Worm (Caenorhabditis elegans) whole organism, L4 larva: ENCODE results near the gene F40F9.10.

Experiments used
- F10B5.3 ChIP-seq: sonication (generic microtip); optimal IDR thresholded peaks from 2 replicates; lab custom pipeline; 2016; ENCODE audit warnings: mild to moderate bottlenecking, missing genetic modification characterization, missing compliant biosample characterization
- F37D6.2 ChIP-seq: sonication (generic microtip); optimal IDR thresholded peaks from 2 replicates; lab custom pipeline; 2016; ENCODE audit warnings: mild to moderate bottlenecking, missing genetic modification characterization, missing compliant biosample characterization
- F49E8.2 ChIP-seq: sonication (generic microtip); optimal IDR thresholded peaks from 2 replicates; lab custom pipeline; 2016; ENCODE audit warnings: missing compliant biosample characterization, mild to moderate bottlenecking, missing genetic modification characterization, borderline replicate concordance
- Y105C5A.15 ChIP-seq: fragments of 200-800 bp; sonication (Bioruptor generic); IDR thresholded peaks from 2 replicates; pipeline ENCODE4 v1.3.6; 2022; ENCODE audit warnings: missing genetic modification characterization, missing compliant biosample characterization
- Y48G9A.11 ChIP-seq: fragments of 200-800 bp; sonication (Bioruptor generic); IDR thresholded peaks from 2 replicates; pipeline ENCODE4 v1.3.6; 2022; ENCODE audit warnings: missing genetic modification reagents, missing genetic modification characterization, missing compliant biosample characterization
- Y75B8A.6 ChIP-seq: fragments of 200-800 bp; sonication (Bioruptor generic); IDR thresholded peaks from 2 replicates; pipeline ENCODE4 v1.3.6; 2022; ENCODE audit warnings: missing genetic modification reagents, missing genetic modification characterization, missing compliant biosample characterization
- ZK546.5 ChIP-seq, 2 experiments: sonication (generic microtip); optimal IDR thresholded peaks; 2 replicates each; lab custom pipeline; 2017; ENCODE audit warnings: missing biosample characterization in 2 of 2, missing genetic modification characterization in 2 of 2
- ama-1 ChIP-seq: fragments of 150-350 bp; optimal IDR thresholded peaks from 2 replicates; lab custom pipeline; 2014; ENCODE audit warnings: inconsistent platforms, mixed read lengths
- attf-4 ChIP-seq: sonication (generic microtip); optimal IDR thresholded peaks from 3 replicates; lab custom pipeline; 2017; ENCODE audit warnings: missing biosample characterization, missing genetic modification characterization
- ceh-44 ChIP-seq: fragments of 200-800 bp; sonication (Bioruptor generic); IDR thresholded peaks from 2 replicates; pipeline ENCODE4 v1.3.6; 2022; ENCODE audit warnings: missing genetic modification reagents, missing genetic modification characterization, missing compliant biosample characterization
- ces-1 ChIP-seq: fragments of 150-350 bp; sonication (generic microtip); optimal IDR thresholded peaks from 4 replicates; lab custom pipeline; 2014; ENCODE audit warnings: missing biosample characterization, missing genetic modification reagents, missing genetic modification characterization
- daf-12 ChIP-seq: fragments of 150-350 bp; optimal IDR thresholded peaks from 2 replicates; lab custom pipeline; 2014; ENCODE audit warnings: missing biosample characterization, missing genetic modification reagents, missing genetic modification characterization
- daf-16 ChIP-seq, 3 experiments: sonication (generic microtip); optimal IDR thresholded peaks; 2 replicates each; lab custom pipeline; 2016 to 2017; ENCODE audit warnings: missing genetic modification characterization in 3 of 3, missing genetic modification reagents in 3 of 3, mild to moderate bottlenecking in 2 of 3, missing compliant biosample characterization in 2 of 3, missing biosample characterization in 1 of 3, moderate library complexity in 1 of 3
- daf-8 ChIP-seq: fragments of 200-800 bp; sonication (Bioruptor generic); IDR thresholded peaks from 2 replicates; pipeline ENCODE4 v1.3.6; 2022; ENCODE audit warnings: missing genetic modification characterization, missing compliant biosample characterization
- dmd-6 ChIP-seq: fragments of 200-800 bp; sonication (Bioruptor generic); IDR thresholded peaks from 2 replicates; pipeline ENCODE4 v1.3.6; 2022; ENCODE audit warnings: missing genetic modification reagents, missing genetic modification characterization, missing compliant biosample characterization
- dmd-8 ChIP-seq: fragments of 200-800 bp; sonication (Bioruptor generic); IDR thresholded peaks from 2 replicates; pipeline ENCODE4 v1.3.6; 2022; ENCODE audit warnings: missing genetic modification characterization, missing compliant biosample characterization
- duxl-1 ChIP-seq: sonication (generic microtip); optimal IDR thresholded peaks from 2 replicates; lab custom pipeline; 2016; ENCODE audit warnings: mild to moderate bottlenecking, missing genetic modification characterization, moderate library complexity, missing compliant biosample characterization; ENCODE audit not compliant: poor library complexity
- dve-1 ChIP-seq: sonication (generic microtip); optimal IDR thresholded peaks from 2 replicates; lab custom pipeline; 2017; ENCODE audit warnings: antibody characterized with exemption, mild to moderate bottlenecking, missing genetic modification characterization, missing compliant biosample characterization; ENCODE audit not compliant: insufficient read depth
- fkh-10 ChIP-seq: fragments of 150-350 bp; optimal IDR thresholded peaks from 2 replicates; lab custom pipeline; 2014; ENCODE audit warnings: missing biosample characterization, missing genetic modification reagents, missing genetic modification characterization
- fos-1 ChIP-seq: fragments of 150-350 bp; optimal IDR thresholded peaks from 2 replicates; lab custom pipeline; 2014; ENCODE audit warnings: missing biosample characterization, missing genetic modification characterization
- hlh-11 ChIP-seq: fragments of 200-800 bp; sonication (Bioruptor generic); optimal IDR thresholded peaks from 2 replicates; lab custom pipeline; 2018; ENCODE audit warnings: mild to moderate bottlenecking, missing genetic modification characterization, missing compliant biosample characterization
- hmg-1.1 ChIP-seq: fragments of 200-800 bp; sonication (Bioruptor generic); IDR thresholded peaks from 2 replicates; pipeline ENCODE4 v1.3.6; 2022; ENCODE audit warnings: missing genetic modification reagents, missing genetic modification characterization, missing compliant biosample characterization
- lim-7 ChIP-seq: fragments of 200-800 bp; sonication (Bioruptor generic); IDR thresholded peaks from 2 replicates; pipeline ENCODE4 v1.3.6; 2022; ENCODE audit warnings: missing genetic modification characterization, missing compliant biosample characterization
- lin-15B ChIP-seq: fragments of 150-350 bp; sonication (generic microtip); optimal IDR thresholded peaks from 3 replicates; lab custom pipeline; 2014; ENCODE audit warnings: missing biosample characterization, missing genetic modification characterization
- lin-29 ChIP-seq: fragments of 200-800 bp; sonication (Bioruptor generic); IDR thresholded peaks from 2 replicates; pipeline ENCODE4 v1.3.6; 2022; ENCODE audit warnings: missing genetic modification reagents, missing genetic modification characterization, missing compliant biosample characterization
- lin-38 ChIP-seq: fragments of 200-800 bp; sonication (Bioruptor generic); IDR thresholded peaks from 2 replicates; pipeline ENCODE4 v1.3.6; 2022; ENCODE audit warnings: missing genetic modification reagents, missing genetic modification characterization, missing compliant biosample characterization
- lir-3 ChIP-seq: sonication (generic microtip); optimal IDR thresholded peaks from 2 replicates; lab custom pipeline; 2016; ENCODE audit warnings: mild to moderate bottlenecking, missing genetic modification characterization, missing compliant biosample characterization
- madf-9 ChIP-seq: fragments of 200-800 bp; sonication (Bioruptor generic); conservative IDR thresholded peaks from 2 replicates; pipeline ENCODE4 v1.3.6; 2022; ENCODE audit warnings: missing genetic modification reagents, missing genetic modification characterization, missing compliant biosample characterization
- mep-1 ChIP-seq: fragments of 150-350 bp; sonication (generic microtip); optimal IDR thresholded peaks from 3 replicates; lab custom pipeline; 2014; ENCODE audit warnings: missing biosample characterization, missing genetic modification characterization
- mes-2 ChIP-seq: sonication (generic microtip); optimal IDR thresholded peaks from 2 replicates; lab custom pipeline; 2016; ENCODE audit warnings: missing genotype, mild to moderate bottlenecking, missing genetic modification characterization, missing compliant biosample characterization; ENCODE audit not compliant: poor library complexity, severe bottlenecking
- mxl-2 ChIP-seq: fragments of 200-800 bp; sonication (Bioruptor generic); conservative IDR thresholded peaks from 2 replicates; pipeline ENCODE4 v1.3.6; 2022; ENCODE audit warnings: missing genetic modification reagents, missing genetic modification characterization, missing compliant biosample characterization
- mxl-3 ChIP-seq: fragments of 200-800 bp; sonication (Bioruptor generic); optimal IDR thresholded peaks from 2 replicates; lab custom pipeline; 2018; ENCODE audit warnings: mild to moderate bottlenecking, missing genetic modification characterization, missing compliant biosample characterization
- nhr-10 ChIP-seq: fragments of 150-350 bp; optimal IDR thresholded peaks from 2 replicates; lab custom pipeline; 2014; ENCODE audit warnings: missing biosample characterization, missing genetic modification characterization
- nhr-28 ChIP-seq: fragments of 150-350 bp; optimal IDR thresholded peaks from 2 replicates; lab custom pipeline; 2014; ENCODE audit warnings: missing biosample characterization, missing genetic modification characterization
- nhr-41 ChIP-seq: fragments of 200-800 bp; sonication (Bioruptor generic); IDR thresholded peaks from 2 replicates; pipeline ENCODE4 v1.3.6; 2022; ENCODE audit warnings: missing genetic modification reagents, missing genetic modification characterization, missing compliant biosample characterization
- nhr-77 ChIP-seq: fragments of 150-350 bp; optimal IDR thresholded peaks from 2 replicates; lab custom pipeline; 2014; ENCODE audit warnings: missing biosample characterization, missing genetic modification characterization
- php-3 ChIP-seq: fragments of 200-800 bp; sonication (Bioruptor generic); IDR thresholded peaks from 2 replicates; pipeline ENCODE4 v1.3.6; 2022; ENCODE audit warnings: missing genetic modification reagents, missing genetic modification characterization, missing compliant biosample characterization
- pqm-1 ChIP-seq: sonication (generic microtip); optimal IDR thresholded peaks from 2 replicates; lab custom pipeline; 2017; ENCODE audit warnings: missing biosample characterization, missing genetic modification characterization
- sdz-12 ChIP-seq: fragments of 200-800 bp; sonication (Bioruptor generic); optimal IDR thresholded peaks from 2 replicates; lab custom pipeline; 2018; ENCODE audit warnings: mild to moderate bottlenecking, missing genetic modification characterization, missing compliant biosample characterization
- skn-1 ChIP-seq: fragments of 150-350 bp; optimal IDR thresholded peaks from 2 replicates; lab custom pipeline; 2014; ENCODE audit warnings: missing biosample characterization, missing genetic modification characterization
- tag-97 ChIP-seq: fragments of 200-800 bp; sonication (Bioruptor generic); IDR thresholded peaks from 2 replicates; pipeline ENCODE4 v1.3.6; 2022; ENCODE audit warnings: missing genetic modification characterization, missing compliant biosample characterization
- tra-1 ChIP-seq: fragments of 200-800 bp; sonication (Bioruptor generic); IDR thresholded peaks from 2 replicates; pipeline ENCODE4 v1.3.6; 2022; ENCODE audit warnings: missing genetic modification reagents, missing genetic modification characterization, missing compliant biosample characterization
- unc-39 ChIP-seq: sonication (generic microtip); optimal IDR thresholded peaks from 2 replicates; lab custom pipeline; 2017; ENCODE audit warnings: missing biosample characterization, missing genetic modification characterization
- unc-62 ChIP-seq, 3 experiments: fragments of 150-350 bp in 1 of 3; sonication (generic microtip); optimal IDR thresholded peaks in 2 of 3; peaks in 1 of 3; 1 replicate in 1 of 3; 2 replicates in 2 of 3; lab custom pipeline; 2014 to 2017; ENCODE audit warnings: missing biosample characterization in 3 of 3, missing genetic modification characterization in 3 of 3, missing genetic modification reagents in 3 of 3, missing genotype in 1 of 3
- vab-7 ChIP-seq: fragments of 200-800 bp; sonication (Bioruptor generic); IDR thresholded peaks from 2 replicates; pipeline ENCODE4 v1.3.6; 2022; ENCODE audit warnings: missing genetic modification reagents, missing genetic modification characterization, missing compliant biosample characterization
- zfp-2 ChIP-seq: sonication (generic microtip); optimal IDR thresholded peaks from 2 replicates; lab custom pipeline; 2016; ENCODE audit warnings: mild to moderate bottlenecking, missing genetic modification characterization, missing compliant biosample characterization
- zip-11 ChIP-seq: fragments of 200-800 bp; sonication (Bioruptor generic); IDR thresholded peaks from 2 replicates; pipeline ENCODE4 v1.3.6; 2022; ENCODE audit warnings: missing genetic modification characterization, missing compliant biosample characterization

Gene F40F9.10

ce11 chrV:9730743-9731706 lies 17.6 kb upstream of the F40F9.10 start (continued):
- TF ChIP-seq lin-38 (GFP tag; lab: Robert Waterston, UW) (peak; percentile 68), vab-7 (GFP tag; lab: Robert Waterston, UW) (no peak; the same call in 1 of the 2 replicates), attf-4 (tag; lab: Kevin White, UChicago) (no peak), ceh-44 (peak; percentile 84; the same call in 1 of the 2 replicates), dmd-6 (peak; percentile 93), lir-3 (tag; lab: Kevin White, UChicago) (no peak), madf-9 (peak; percentile 70), Y105C5A.15 (GFP tag; lab: Robert Waterston, UW) (no peak), ces-1 (GFP tag; lab: Kevin White, UChicago) (peak; percentile 41), duxl-1 (peak; percentile 17), Y75B8A.6 (GFP tag; lab: Robert Waterston, UW) (no peak; the same call in 1 of the 2 replicates), unc-62 (GFP tag; optimal IDR thresholded peaks at IDR 0.05 in 1 of 2; lab: Kevin White, UChicago) (peak; percentile 66 to 99), unc-62 (tag; optimal IDR thresholded peaks at IDR 0.05; lab: Kevin White, UChicago) (peak; percentile 75), hlh-11 (peak; percentile 100), ZK546.5 (tag; optimal IDR thresholded peaks at IDR 0.05; lab: Kevin White, UChicago) (peak in 1 of 2 experiments; percentile 88), unc-39 (no peak), lin-29 (no peak; the same call in 1 of the 2 replicates), mes-2 (peak; percentile 63), fos-1 (tag; lab: Kevin White, UChicago) (peak; percentile 29), lin-15B (tag; lab: Kevin White, UChicago) (no peak), mxl-2 (GFP tag; lab: Robert Waterston, UW) (0 out of 2 replicates have a peak, but pooled peaks have one; percentile 61), php-3 (peak; percentile 47; the same call in 1 of the 2 replicates), zfp-2 (tag; lab: Kevin White, UChicago) (peak; percentile 77), nhr-77 (peak; percentile 89), F10B5.3 (tag; lab: Kevin White, UChicago) (peak; percentile 65), F49E8.2 (no peak), daf-8 (no peak), hmg-1.1 (GFP tag; lab: Robert Waterston, UW) (peak; percentile 93), lim-7 (GFP tag; lab: Robert Waterston, UW) (peak; percentile 40; the same call in 1 of the 2 replicates), tag-97 (no peak), mxl-3 (GFP tag; lab: Kevin White, UChicago) (peak; percentile 99), pqm-1 (tag; lab: Kevin White, UChicago) (peak; percentile 97), nhr-28 (tag; lab: Kevin White, UChicago) (peak; percentile 95)

DNA sequence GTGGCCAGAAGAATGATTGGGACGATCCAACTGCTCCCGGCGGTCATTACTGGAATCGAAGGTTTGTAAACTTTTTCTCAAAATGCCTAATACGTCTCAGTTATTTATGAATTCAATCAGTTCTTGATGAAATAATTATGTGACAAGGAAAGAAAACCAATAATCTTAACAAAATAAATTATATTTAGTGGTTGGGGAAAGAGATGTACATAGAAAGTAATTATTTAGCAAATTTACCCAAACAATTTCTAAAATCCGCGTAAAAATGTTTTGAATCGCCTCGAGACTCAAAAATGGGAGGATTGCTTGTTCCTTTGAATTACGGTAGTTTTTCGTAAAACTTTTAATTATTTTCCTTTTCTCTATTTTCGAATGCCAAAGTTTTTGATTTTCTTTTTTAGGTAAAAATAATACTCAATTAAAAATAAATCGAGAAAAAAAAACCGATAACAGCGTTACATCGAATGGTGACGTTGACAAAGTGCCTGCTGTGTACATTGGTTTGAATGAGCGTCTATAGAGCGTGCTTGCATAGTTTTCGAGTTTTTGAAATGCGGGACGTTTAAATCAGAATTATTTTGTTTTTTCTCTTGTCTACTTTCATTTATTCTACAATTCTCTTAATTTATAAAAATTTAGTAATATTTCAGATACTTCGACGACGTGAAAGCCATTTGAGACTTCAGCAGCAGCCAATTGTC lies 16.2 kb upstream of the F40F9.10 start, which contains the start of the genes aagr-3 and drap-1:
Gene aagr-3 (minus strand): TSS at position 51 of the 701 bp plus-strand sequence.
Gene drap-1 (plus strand): TSS at position 645 of the 701 bp plus-strand sequence.
- TF ChIP-seq vab-7 (GFP tag; lab: Robert Waterston, UW) (no peak), Y48G9A.11 (GFP tag; lab: Robert Waterston, UW) (no peak), sdz-12 (no peak), tra-1 (GFP tag; lab: Robert Waterston, UW) (no peak), dve-1 (tag; lab: Kevin White, UChicago) (peak; percentile 65), daf-16 (GFP tag; optimal IDR thresholded peaks at IDR 0.05; lab: Kevin White, UChicago) (no peak), daf-16 (tag; optimal IDR thresholded peaks at IDR 0.05; lab: Kevin White, UChicago) (peak; percentile 82), lin-29 (no peak), dmd-6 (peak; percentile 40; the same call in 1 of the 2 replicates), F37D6.2 (tag; lab: Kevin White, UChicago) (no peak), lin-38 (GFP tag; lab: Robert Waterston, UW) (peak; percentile 78), zip-11 (GFP tag; lab: Robert Waterston, UW) (no peak), dmd-8 (GFP tag; lab: Robert Waterston, UW) (no peak), ama-1 (no peak), daf-12 (tag; lab: Kevin White, UChicago) (no peak), mep-1 (tag; lab: Kevin White, UChicago) (peak; percentile 77), skn-1 (tag; lab: Kevin White, UChicago) (no peak), fkh-10 (GFP tag; lab: Kevin White, UChicago) (peak; percentile 4), nhr-10 (tag; lab: Kevin White, UChicago) (no peak), nhr-41 (GFP tag; lab: Robert Waterston, UW) (no peak)
